Worm (Caenorhabditis elegans): Measurements from ENCODE around the gene vpat-1.

vpat-1 gene

DNA sequence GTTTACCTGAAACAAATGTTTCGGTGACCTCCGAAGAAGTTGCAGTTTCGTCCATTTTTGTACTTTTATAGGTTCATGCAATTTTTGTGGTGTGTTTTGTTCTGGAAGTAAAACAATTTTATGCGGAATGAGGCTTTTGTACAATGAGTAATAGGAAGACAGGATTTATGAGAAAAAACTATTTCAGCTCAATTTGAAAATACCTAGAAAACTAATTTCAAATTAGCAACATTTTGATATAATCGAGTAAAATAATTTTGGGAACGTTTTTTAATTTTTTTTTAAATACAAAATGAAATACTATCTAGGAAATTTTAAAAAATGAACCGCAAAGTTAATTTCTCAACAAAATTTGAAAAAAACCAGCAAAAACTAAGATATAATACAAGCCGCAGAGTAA, 42.0 kb upstream of the vpat-1 start, which contains the start of gene rei-2:
TSS of gene rei-2 (minus strand) at position 101 of the 400 bp plus-strand sequence.
- TF ChIP-seq Y75B8A.6 (GFP tag; IDR thresholded peaks at IDR 0.05) (no peak), unc-62 (GFP tag; optimal IDR thresholded peaks at IDR 0.05 in 1 of 2) (peak in 1 of 2 experiments; percentile 34), unc-62 (tag; optimal IDR thresholded peaks at IDR 0.05) (no peak), F10B5.3 (tag; optimal IDR thresholded peaks at IDR 0.05) (no peak)

DNA sequence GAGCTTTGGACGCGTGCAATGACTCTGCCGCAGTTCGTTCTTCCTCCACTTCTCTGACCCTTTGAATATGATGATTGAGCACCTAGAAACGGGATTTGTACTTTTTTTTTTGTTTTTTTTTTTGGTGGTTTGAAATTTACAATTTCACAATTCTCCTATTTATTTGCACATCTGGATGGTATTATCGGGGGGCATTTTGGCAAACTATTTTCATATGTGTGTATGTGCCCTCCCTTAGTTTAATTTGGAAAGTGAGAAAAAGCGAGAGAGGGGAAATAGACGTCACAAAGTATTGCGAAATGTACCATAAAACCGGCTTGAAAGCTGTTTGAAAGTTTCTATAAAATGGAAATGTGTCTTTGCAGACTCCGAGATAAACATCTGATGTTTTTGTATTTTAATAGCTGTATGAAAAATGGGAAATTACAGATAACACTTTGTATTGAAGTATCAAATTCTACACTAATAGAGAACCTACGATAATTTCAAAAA, 40.4 kb upstream of the vpat-1 start:
- TF ChIP-seq lsy-2 (tag; optimal IDR thresholded peaks at IDR 0.05), result peak in 1 of 2 experiments; percentile 21
- TF ChIP-seq dpl-1 (GFP tag; optimal IDR thresholded peaks at IDR 0.05), result no peak
- TF ChIP-seq daf-19 (GFP tag; conservative IDR thresholded peaks at IDR 0.05), result no peak
- TF ChIP-seq lin-13 (GFP tag; optimal IDR thresholded peaks at IDR 0.05), result no peak
- TF ChIP-seq Y75B8A.6 (GFP tag; IDR thresholded peaks at IDR 0.05), result no peak
- no peak for TF ChIP-seq ceh-20 (GFP tag; IDR thresholded peaks at IDR 0.05)
- no peak for TF ChIP-seq D1046.2 (GFP tag; IDR thresholded peaks at IDR 0.05)
- no peak for TF ChIP-seq zfp-3 (GFP tag; conservative IDR thresholded peaks at IDR 0.05)
- no peak for TF ChIP-seq lin-1 (GFP tag; IDR thresholded peaks at IDR 0.05)
- no peak for TF ChIP-seq lim-7 (GFP tag; IDR thresholded peaks at IDR 0.05)
- TF ChIP-seq attf-4 (tag; optimal IDR thresholded peaks at IDR 0.05), result no peak
- TF ChIP-seq mep-1 (tag; optimal IDR thresholded peaks at IDR 0.05), result peak; percentile 13
- TF ChIP-seq pqm-1 (tag; optimal IDR thresholded peaks at IDR 0.05), result no peak
- no peak for TF ChIP-seq R02D3.7 (tag; optimal IDR thresholded peaks at IDR 0.05)
- no peak for TF ChIP-seq T26A8.4 (GFP tag; IDR thresholded peaks at IDR 0.05)
- no peak for TF ChIP-seq ceh-44 (GFP tag; IDR thresholded peaks at IDR 0.05)
- no peak for TF ChIP-seq tra-1 (GFP tag; IDR thresholded peaks at IDR 0.05)
- TF ChIP-seq egl-27 (tag; optimal IDR thresholded peaks at IDR 0.05), result no peak
- peak in 1 of 2 experiments; percentile 10 for TF ChIP-seq unc-62 (GFP tag; optimal IDR thresholded peaks at IDR 0.05 in 1 of 2)
- no peak for TF ChIP-seq unc-62 (tag; optimal IDR thresholded peaks at IDR 0.05)
- TF ChIP-seq dmd-9 (GFP tag; IDR thresholded peaks at IDR 0.05), result no peak
- TF ChIP-seq F26F4.8 (GFP tag; conservative IDR thresholded peaks at IDR 0.05), result no peak
- no peak for TF ChIP-seq pha-4 (GFP tag; IDR thresholded peaks at IDR 0.05)
- TF ChIP-seq pha-4 (tag; optimal IDR thresholded peaks at IDR 0.05), result no peak
- no peak for TF ChIP-seq madf-9 (GFP tag; conservative IDR thresholded peaks at IDR 0.05)
- TF ChIP-seq vab-7 (GFP tag; IDR thresholded peaks at IDR 0.05), result no peak
- no peak for TF ChIP-seq zfp-2 (tag; optimal IDR thresholded peaks at IDR 0.05)

DNA sequence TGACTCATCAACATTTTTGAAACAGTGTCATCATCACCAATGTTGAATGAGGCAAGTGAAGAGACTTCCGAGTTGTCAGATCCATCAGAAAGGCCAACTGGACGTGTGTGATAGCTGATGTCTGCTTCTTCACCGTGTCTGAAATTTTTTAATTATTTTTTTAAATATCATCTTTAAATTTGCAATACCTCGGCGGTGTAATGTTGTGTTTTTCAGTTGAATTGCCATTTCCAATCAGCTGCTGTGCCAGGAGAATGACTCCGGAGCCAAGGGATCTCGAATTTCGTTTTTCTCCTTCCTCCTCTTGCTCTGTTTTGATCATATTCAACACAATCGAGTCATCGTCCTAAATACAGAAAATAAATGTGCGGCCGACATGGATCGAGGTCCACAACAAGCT, 39.0 kb upstream of the vpat-1 start:
- no peak for TF ChIP-seq hlh-11 (tag; optimal IDR thresholded peaks at IDR 0.05)
- no peak for TF ChIP-seq Y5F2A.4 (GFP tag; optimal IDR thresholded peaks at IDR 0.05)
- TF ChIP-seq F49E8.2 (tag; optimal IDR thresholded peaks at IDR 0.05; ENCODE audit: borderline replicate concordance), result no peak
- TF ChIP-seq unc-62 (GFP tag; optimal IDR thresholded peaks at IDR 0.05 in 1 of 2), result peak in 1 of 2 experiments; percentile 96
- TF ChIP-seq unc-62 (tag; optimal IDR thresholded peaks at IDR 0.05), result no peak
- no peak for TF ChIP-seq cey-2 (tag; optimal IDR thresholded peaks at IDR 0.05; ENCODE audit: borderline replicate concordance, insufficient read depth)
- TF ChIP-seq ces-1 (GFP tag; optimal IDR thresholded peaks at IDR 0.05), result no peak
- TF ChIP-seq dmd-6 (GFP tag; IDR thresholded peaks at IDR 0.05), result no peak
- no peak for TF ChIP-seq dve-1 (tag; optimal IDR thresholded peaks at IDR 0.05; ENCODE audit: insufficient read depth)
- peak; percentile 6 for TF ChIP-seq aha-1 (tag)

DNA sequence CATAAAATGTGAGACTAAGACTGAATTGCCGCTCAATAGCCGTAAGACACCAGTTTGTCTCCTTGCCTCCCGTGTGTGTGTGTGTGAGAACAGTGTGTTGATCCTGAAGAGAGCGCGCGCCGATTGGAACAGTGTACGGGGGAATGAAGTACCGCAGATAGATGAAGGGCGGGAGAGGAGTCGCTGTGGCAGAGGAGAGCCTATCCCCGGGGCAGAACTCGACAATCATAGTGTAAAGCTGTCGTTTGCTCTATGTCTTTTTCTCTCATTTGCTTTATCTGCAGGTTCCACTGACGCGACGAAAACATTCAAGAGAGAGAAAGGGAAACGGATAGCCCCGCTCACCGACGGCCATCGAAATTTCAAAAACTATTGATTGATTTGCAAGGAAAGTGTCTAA, 35.9 kb upstream of the vpat-1 start:
- peak; percentile 24 for TF ChIP-seq hlh-11 (tag; optimal IDR thresholded peaks at IDR 0.05)
- TF ChIP-seq tag-97 (GFP tag; IDR thresholded peaks at IDR 0.05), result no peak
- TF ChIP-seq mxl-3 (GFP tag; optimal IDR thresholded peaks at IDR 0.05), result peak; percentile 19
- TF ChIP-seq daf-16 (GFP tag; optimal IDR thresholded peaks at IDR 0.05), result peak in 1 of 2 experiments; percentile 23
- no peak for TF ChIP-seq daf-16 (tag; optimal IDR thresholded peaks at IDR 0.05)
- no peak for TF ChIP-seq attf-4 (tag; optimal IDR thresholded peaks at IDR 0.05)
- no peak for TF ChIP-seq daf-19 (GFP tag; conservative IDR thresholded peaks at IDR 0.05)
- peak; percentile 22; the same call in 1 of the 2 replicates for TF ChIP-seq set-16 (GFP tag; IDR thresholded peaks at IDR 0.05)
- TF ChIP-seq saeg-2 (GFP tag; IDR thresholded peaks at IDR 0.05), result no peak
- no peak for TF ChIP-seq ama-1 (optimal IDR thresholded peaks at IDR 0.05)
- TF ChIP-seq mes-2 (tag; optimal IDR thresholded peaks at IDR 0.05; ENCODE audit: poor library complexity, severe bottlenecking), result peak; percentile 8
- TF ChIP-seq F44E2.7 (GFP tag; IDR thresholded peaks at IDR 0.05), result 0 out of 2 replicates have a peak, but pooled peaks have one; percentile 34
- no peak for TF ChIP-seq spr-1 (tag; optimal IDR thresholded peaks at IDR 0.05)
- TF ChIP-seq tra-1 (GFP tag; IDR thresholded peaks at IDR 0.05), result no peak
- no peak for TF ChIP-seq gei-8 (GFP tag; optimal IDR thresholded peaks at IDR 0.05)

Data from whole organism, L4 larva.